Worm (Caenorhabditis elegans) whole organism, L4/young adult: ENCODE measurements around the gene dph-5.

Experiments
- W03F9.2 ChIP-seq: fragments of 150-350 bp; optimal IDR thresholded peaks from 2 replicates; lab custom pipeline; 2014; ENCODE audit warnings: missing biosample characterization, missing genetic modification characterization
- dao-5 ChIP-seq: sonication (generic microtip); optimal IDR thresholded peaks from 2 replicates; lab custom pipeline; 2016; ENCODE audit warnings: missing genotype, missing genetic modification characterization, moderate library complexity, missing compliant biosample characterization

ce11 chrII:11344554-11344953, 5.4 kb upstream of the dph-5 start:
- TF ChIP-seq W03F9.2 (tag; lab: Kevin White, UChicago) (no peak), dao-5 (tag; lab: Kevin White, UChicago) (no peak)
